Worm (Caenorhabditis elegans): ENCODE measurements around the gene elb-1.

Gene elb-1

DNA sequence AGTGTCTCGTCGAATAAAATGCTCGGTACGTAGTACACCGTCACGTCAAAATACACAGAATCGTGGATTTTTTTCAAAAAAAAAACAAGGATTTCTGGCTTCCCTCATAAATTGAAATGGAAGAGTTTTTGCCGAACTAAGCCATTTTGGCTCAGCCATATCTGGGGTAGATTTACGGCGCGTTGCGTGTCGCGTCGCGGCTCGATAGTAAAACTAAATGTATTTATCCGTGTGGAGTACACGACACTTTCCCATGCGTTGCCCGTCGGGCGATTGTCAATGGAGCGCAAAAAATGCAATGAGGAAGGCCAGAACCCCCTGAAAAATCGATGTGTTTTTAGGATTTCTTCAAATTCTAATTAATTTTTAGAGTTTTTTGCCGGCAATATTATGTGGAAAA lies 31.0 kb upstream of the elb-1 start:
- TF ChIP-seq mab-5 (tag; optimal IDR thresholded peaks at IDR 0.05), result no peak
- no peak for TF ChIP-seq flh-1 (GFP tag; optimal IDR thresholded peaks at IDR 0.05)
- TF ChIP-seq ztf-11 (tag; optimal IDR thresholded peaks at IDR 0.05), result no peak
- TF ChIP-seq mls-2 (tag; optimal IDR thresholded peaks at IDR 0.05), result no peak
- TF ChIP-seq ceh-39 (tag; optimal IDR thresholded peaks at IDR 0.05), result no peak
- TF ChIP-seq elt-3 (tag; optimal IDR thresholded peaks at IDR 0.05), result no peak
- TF ChIP-seq lin-32 (GFP tag; optimal IDR thresholded peaks at IDR 0.05), result no peak
- no peak for TF ChIP-seq nhr-2 (tag; optimal IDR thresholded peaks at IDR 0.05)
- TF ChIP-seq sem-2 (GFP tag; optimal IDR thresholded peaks at IDR 0.05), result no peak
- TF ChIP-seq nhr-28 (tag; optimal IDR thresholded peaks at IDR 0.05), result no peak

- TF ChIP-seq ceh-39 (tag; optimal IDR thresholded peaks at IDR 0.05) (no peak), lin-32 (GFP tag; optimal IDR thresholded peaks at IDR 0.05) (no peak), elt-3 (tag; optimal IDR thresholded peaks at IDR 0.05) (no peak), M03D4.4 (tag; optimal IDR thresholded peaks at IDR 0.05) (no peak), blmp-1 (tag; optimal IDR thresholded peaks at IDR 0.05) (no peak), drap-1 (GFP tag; optimal IDR thresholded peaks at IDR 0.05) (peak; percentile 2), mep-1 (tag; optimal IDR thresholded peaks at IDR 0.05) (peak; percentile 45), pha-4 (tag; optimal IDR thresholded peaks at IDR 0.05) (peak; percentile 7), lsy-2 (tag; optimal IDR thresholded peaks at IDR 0.05) (peak; percentile 69), nhr-2 (tag; optimal IDR thresholded peaks at IDR 0.05) (no peak), elt-1 (tag; optimal IDR thresholded peaks at IDR 0.05; ENCODE audit: borderline replicate concordance, insufficient read depth) (no peak), cnd-1 (tag; optimal IDR thresholded peaks at IDR 0.05) (no peak), nhr-76 (tag; optimal IDR thresholded peaks at IDR 0.05) (no peak), zip-8 (tag; optimal IDR thresholded peaks at IDR 0.05) (no peak), nhr-237 (tag; optimal IDR thresholded peaks at IDR 0.05) (peak; percentile 34), tbx-8 (GFP tag; optimal IDR thresholded peaks at IDR 0.05) (no peak), unc-120 (tag; optimal IDR thresholded peaks at IDR 0.05; ENCODE audit: poor library complexity, severe bottlenecking) (no peak), unc-62 (GFP tag; optimal IDR thresholded peaks at IDR 0.05) (no peak), sem-2 (GFP tag; optimal IDR thresholded peaks at IDR 0.05) (no peak), unc-39 (tag; optimal IDR thresholded peaks at IDR 0.05) (no peak), ceh-43 (GFP tag; optimal IDR thresholded peaks at IDR 0.05) (no peak), snpc-4 (tag; optimal IDR thresholded peaks at IDR 0.05) (no peak), sptf-1 (tag; optimal IDR thresholded peaks at IDR 0.05) (peak; percentile 29), hlh-1 (tag; optimal IDR thresholded peaks at IDR 0.05) (peak; percentile 32), ces-1 (GFP tag; optimal IDR thresholded peaks at IDR 0.05) (peak; percentile 53), ceh-83 (GFP tag; optimal IDR thresholded peaks at IDR 0.05) (no peak), nhr-28 (tag; optimal IDR thresholded peaks at IDR 0.05) (no peak)
Observed at ce11 chrIII:11746718-11747117, 27.5 kb upstream of the elb-1 start, which contains the start of gene mrt-2. mrt-2 (plus strand) TSS chrIII:11746766.

ce11 chrIII:11742191-11742590 lies 22.9 kb upstream of the elb-1 start:
- TF ChIP-seq ztf-11 (tag; optimal IDR thresholded peaks at IDR 0.05) (no peak), hlh-1 (tag; optimal IDR thresholded peaks at IDR 0.05) (no peak), zip-8 (tag; optimal IDR thresholded peaks at IDR 0.05) (no peak), elt-3 (tag; optimal IDR thresholded peaks at IDR 0.05) (no peak), nhr-76 (tag; optimal IDR thresholded peaks at IDR 0.05) (no peak), elt-1 (tag; optimal IDR thresholded peaks at IDR 0.05; ENCODE audit: borderline replicate concordance, insufficient read depth) (no peak), flh-1 (GFP tag; optimal IDR thresholded peaks at IDR 0.05) (no peak), blmp-1 (tag; optimal IDR thresholded peaks at IDR 0.05) (no peak), ham-2 (GFP tag; optimal IDR thresholded peaks at IDR 0.05) (no peak), nhr-2 (tag; optimal IDR thresholded peaks at IDR 0.05) (no peak), M03D4.4 (tag; optimal IDR thresholded peaks at IDR 0.05) (no peak), nhr-12 (tag; optimal IDR thresholded peaks at IDR 0.05) (no peak), cnd-1 (tag; optimal IDR thresholded peaks at IDR 0.05) (no peak), lin-32 (GFP tag; optimal IDR thresholded peaks at IDR 0.05) (no peak), unc-120 (tag; optimal IDR thresholded peaks at IDR 0.05; ENCODE audit: poor library complexity, severe bottlenecking) (no peak), lsy-2 (tag; optimal IDR thresholded peaks at IDR 0.05) (no peak), bed-3 (GFP tag; optimal IDR thresholded peaks at IDR 0.05) (no peak)

DNA sequence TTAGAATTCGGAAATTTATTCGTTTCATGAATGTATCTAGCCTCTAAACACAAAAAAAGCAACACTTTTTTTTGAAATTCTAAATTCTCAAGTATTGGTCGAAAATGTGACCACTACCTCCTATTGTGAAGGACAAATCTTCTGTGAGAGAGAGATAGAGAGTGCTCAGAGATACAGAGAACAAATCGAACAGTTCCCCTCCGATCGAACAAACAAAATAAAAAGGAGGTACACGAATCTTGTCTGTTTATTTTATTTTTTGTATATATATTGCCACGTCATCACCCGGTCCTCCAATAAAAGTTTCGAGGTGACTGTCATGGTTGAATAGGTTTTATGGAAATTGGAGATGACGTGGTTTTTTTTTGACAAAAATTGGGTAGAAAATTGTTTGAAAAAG lies 21.6 kb upstream of the elb-1 start:
- TF ChIP-seq lin-32 (GFP tag; optimal IDR thresholded peaks at IDR 0.05) (no peak), bed-3 (GFP tag; optimal IDR thresholded peaks at IDR 0.05) (no peak), tbx-8 (GFP tag; optimal IDR thresholded peaks at IDR 0.05) (no peak), pha-4 (tag; optimal IDR thresholded peaks at IDR 0.05) (no peak), nhr-2 (tag; optimal IDR thresholded peaks at IDR 0.05) (no peak), ces-1 (GFP tag; optimal IDR thresholded peaks at IDR 0.05) (no peak), snpc-4 (tag; optimal IDR thresholded peaks at IDR 0.05) (no peak), nhr-28 (tag; optimal IDR thresholded peaks at IDR 0.05) (no peak), unc-62 (GFP tag; optimal IDR thresholded peaks at IDR 0.05) (no peak), nhr-237 (tag; optimal IDR thresholded peaks at IDR 0.05) (no peak), ceh-83 (GFP tag; optimal IDR thresholded peaks at IDR 0.05) (no peak), hlh-1 (tag; optimal IDR thresholded peaks at IDR 0.05) (no peak), sptf-1 (tag; optimal IDR thresholded peaks at IDR 0.05) (no peak), unc-120 (tag; optimal IDR thresholded peaks at IDR 0.05; ENCODE audit: poor library complexity, severe bottlenecking) (no peak)

All from whole organism, mixed stage, embryonic.